Worm (Caenorhabditis elegans) whole organism, late embryonic: ENCODE results near the gene arrd-28.

Experiments used
- C08G9.2 ChIP-seq: sonication (generic microtip); optimal IDR thresholded peaks from 2 replicates; lab custom pipeline; 2016; ENCODE audit warnings: mild to moderate bottlenecking, missing genetic modification characterization, moderate library complexity, missing compliant biosample characterization
- C38D4.7 ChIP-seq: fragments of 200-800 bp; sonication (Bioruptor generic); optimal IDR thresholded peaks from 2 replicates; lab custom pipeline; 2018; ENCODE audit warnings: mild to moderate bottlenecking, missing genetic modification characterization, moderate library complexity, missing compliant biosample characterization
- F13H6.1 ChIP-seq: sonication (generic microtip); optimal IDR thresholded peaks from 2 replicates; lab custom pipeline; 2016; ENCODE audit warnings: missing genetic modification characterization, missing compliant biosample characterization
- K02D7.2 ChIP-seq: sonication (generic microtip); optimal IDR thresholded peaks from 2 replicates; lab custom pipeline; 2017; ENCODE audit warnings: mild to moderate bottlenecking, missing genetic modification characterization, missing compliant biosample characterization
- K09A11.1 ChIP-seq: sonication (generic microtip); optimal IDR thresholded peaks from 2 replicates; lab custom pipeline; 2017; ENCODE audit warnings: antibody characterized with exemption, mild to moderate bottlenecking, missing genetic modification characterization, missing compliant biosample characterization; ENCODE audit not compliant: insufficient read depth
- Y22D7AL.16 ChIP-seq: sonication (generic microtip); optimal IDR thresholded peaks from 2 replicates; lab custom pipeline; 2016; ENCODE audit warnings: missing genetic modification characterization, missing compliant biosample characterization
- ceh-14 ChIP-seq: sonication (generic microtip); optimal IDR thresholded peaks from 2 replicates; lab custom pipeline; 2016; ENCODE audit warnings: missing genotype, missing genetic modification characterization, missing compliant biosample characterization
- ceh-2 ChIP-seq: sonication (generic microtip); optimal IDR thresholded peaks from 2 replicates; lab custom pipeline; 2016; ENCODE audit warnings: missing genotype, missing genetic modification characterization, missing compliant biosample characterization
- ceh-22 ChIP-seq: sonication (generic microtip); optimal IDR thresholded peaks from 2 replicates; lab custom pipeline; 2017; ENCODE audit warnings: missing biosample characterization, missing genetic modification characterization
- ceh-24 ChIP-seq: sonication (generic microtip); optimal IDR thresholded peaks from 2 replicates; lab custom pipeline; 2016; ENCODE audit warnings: mild to moderate bottlenecking, missing genetic modification characterization, missing compliant biosample characterization
- ceh-31 ChIP-seq: sonication (generic microtip); optimal IDR thresholded peaks from 2 replicates; lab custom pipeline; 2016; ENCODE audit warnings: missing genetic modification characterization, missing compliant biosample characterization
- ceh-45 ChIP-seq: fragments of 200-800 bp; sonication (Bioruptor generic); IDR thresholded peaks from 2 replicates; pipeline ENCODE4 v1.3.6; 2022; ENCODE audit warnings: missing genetic modification reagents, missing genetic modification characterization, missing compliant biosample characterization
- ceh-6 ChIP-seq: fragments of 200-800 bp; sonication (Bioruptor generic); optimal IDR thresholded peaks from 2 replicates; lab custom pipeline; 2018; ENCODE audit warnings: mild to moderate bottlenecking, missing genetic modification characterization, missing compliant biosample characterization
- elt-2 ChIP-seq: sonication (generic microtip); optimal IDR thresholded peaks from 2 replicates; lab custom pipeline; 2016; ENCODE audit warnings: missing genetic modification reagents, missing genetic modification characterization, missing compliant biosample characterization
- elt-4 ChIP-seq: sonication (generic microtip); optimal IDR thresholded peaks from 2 replicates; lab custom pipeline; 2016; ENCODE audit warnings: missing genetic modification characterization, missing compliant biosample characterization
- eyg-1 ChIP-seq: sonication (generic microtip); optimal IDR thresholded peaks from 2 replicates; lab custom pipeline; 2016; ENCODE audit warnings: missing genotype, missing genetic modification characterization, missing compliant biosample characterization
- fax-1 ChIP-seq: sonication (generic microtip); optimal IDR thresholded peaks from 2 replicates; lab custom pipeline; 2016; ENCODE audit warnings: missing genotype, missing genetic modification characterization, missing compliant biosample characterization
- fkh-10 ChIP-seq: fragments of 150-350 bp; optimal IDR thresholded peaks from 2 replicates; lab custom pipeline; 2014; ENCODE audit warnings: missing biosample characterization, missing genetic modification reagents, missing genetic modification characterization
- fkh-6 ChIP-seq: sonication (generic microtip); optimal IDR thresholded peaks from 2 replicates; lab custom pipeline; 2016; ENCODE audit warnings: missing genetic modification characterization, missing compliant biosample characterization
- hlh-13 ChIP-seq: fragments of 200-800 bp; sonication (Bioruptor generic); optimal IDR thresholded peaks from 2 replicates; lab custom pipeline; 2018; ENCODE audit warnings: mild to moderate bottlenecking, missing genetic modification characterization, missing compliant biosample characterization
- hlh-30 ChIP-seq: sonication (generic microtip); optimal IDR thresholded peaks from 2 replicates; lab custom pipeline; 2017; ENCODE audit warnings: antibody characterized with exemption, missing genetic modification characterization, missing compliant biosample characterization; ENCODE audit not compliant: insufficient read depth
- hlh-8 ChIP-seq: sonication (generic microtip); optimal IDR thresholded peaks from 2 replicates; lab custom pipeline; 2016; ENCODE audit warnings: missing genotype, missing genetic modification characterization, missing compliant biosample characterization
- mec-3 ChIP-seq: sonication (generic microtip); optimal IDR thresholded peaks from 2 replicates; lab custom pipeline; 2016; ENCODE audit warnings: borderline replicate concordance, missing genetic modification characterization, missing compliant biosample characterization
- nfya-1 ChIP-seq: sonication (generic microtip); optimal IDR thresholded peaks from 2 replicates; lab custom pipeline; 2017; ENCODE audit warnings: missing genetic modification characterization, mild to moderate bottlenecking, missing compliant biosample characterization, antibody characterized with exemption, moderate library complexity
- nhr-11 ChIP-seq: fragments of 150-350 bp; optimal IDR thresholded peaks from 2 replicates; lab custom pipeline; 2014; ENCODE audit warnings: missing biosample characterization, missing genetic modification characterization
- npax-4 ChIP-seq: sonication (generic microtip); optimal IDR thresholded peaks from 2 replicates; lab custom pipeline; 2016; ENCODE audit warnings: missing genetic modification characterization, missing compliant biosample characterization
- pat-9 ChIP-seq: fragments of 200-800 bp; sonication (Bioruptor generic); optimal IDR thresholded peaks from 2 replicates; lab custom pipeline; 2018; ENCODE audit warnings: mild to moderate bottlenecking, missing genetic modification characterization, moderate library complexity, missing compliant biosample characterization
- pax-1 ChIP-seq: fragments of 150-350 bp; optimal IDR thresholded peaks from 2 replicates; lab custom pipeline; 2014; ENCODE audit warnings: missing biosample characterization, missing genetic modification characterization
- pqm-1 ChIP-seq: sonication (generic microtip); optimal IDR thresholded peaks from 2 replicates; lab custom pipeline; 2016; ENCODE audit warnings: missing genetic modification characterization, missing compliant biosample characterization
- pros-1 ChIP-seq: fragments of 150-350 bp; optimal IDR thresholded peaks from 2 replicates; lab custom pipeline; 2014; ENCODE audit warnings: missing biosample characterization, missing genetic modification reagents, missing genetic modification characterization
- ref-2 ChIP-seq: sonication (generic microtip); optimal IDR thresholded peaks from 2 replicates; lab custom pipeline; 2016; ENCODE audit warnings: missing genetic modification characterization, missing compliant biosample characterization
- rnt-1 ChIP-seq: sonication (generic microtip); optimal IDR thresholded peaks from 2 replicates; lab custom pipeline; 2016; ENCODE audit warnings: missing genetic modification characterization, missing compliant biosample characterization
- sdc-2 ChIP-seq: sonication (generic microtip); optimal IDR thresholded peaks from 2 replicates; lab custom pipeline; 2016; ENCODE audit warnings: missing genotype, missing genetic modification characterization, missing compliant biosample characterization
- sox-2 ChIP-seq: fragments of 200-800 bp; sonication (Bioruptor generic); IDR thresholded peaks from 2 replicates; pipeline ENCODE4 v1.3.6; 2022; ENCODE audit warnings: missing genetic modification reagents, missing genetic modification characterization, missing compliant biosample characterization
- tbx-2 ChIP-seq: sonication (generic microtip); optimal IDR thresholded peaks from 2 replicates; lab custom pipeline; 2016; ENCODE audit warnings: missing genetic modification characterization, missing compliant biosample characterization
- unc-3 ChIP-seq, 2 experiments: fragments of 200-800 bp in 1 of 2; sonication (Bioruptor generic) in 1 of 2; sonication (generic microtip) in 1 of 2; conservative IDR thresholded peaks in 1 of 2; optimal IDR thresholded peaks in 1 of 2; 2 replicates each; pipeline versions ENCODE4 v1.3.6 to Lab custom; 2016 to 2022; ENCODE audit warnings: missing compliant biosample characterization in 2 of 2, missing genetic modification characterization in 2 of 2, missing genetic modification reagents in 1 of 2
- unc-42 ChIP-seq: sonication (generic microtip); optimal IDR thresholded peaks from 2 replicates; lab custom pipeline; 2016; ENCODE audit warnings: missing genotype, missing genetic modification characterization, missing compliant biosample characterization
- unc-55 ChIP-seq: sonication (generic microtip); optimal IDR thresholded peaks from 2 replicates; lab custom pipeline; 2017; ENCODE audit warnings: missing biosample characterization, missing genetic modification reagents, missing genetic modification characterization

Gene arrd-28

ce11 chrX:10204313-10205063 is 20.7 kb downstream of the arrd-28 start:
- TF ChIP-seq K02D7.2 (tag; lab: Kevin White, UChicago): no peak
- TF ChIP-seq pqm-1 (tag; lab: Kevin White, UChicago): no peak
- TF ChIP-seq fkh-10 (GFP tag; lab: Kevin White, UChicago): no peak
- TF ChIP-seq rnt-1 (tag; lab: Kevin White, UChicago): no peak
- TF ChIP-seq nfya-1 (tag; lab: Kevin White, UChicago): no peak
- no peak for TF ChIP-seq nhr-11 (tag; lab: Kevin White, UChicago)
- no peak for TF ChIP-seq npax-4 (tag; lab: Kevin White, UChicago)
- no peak for TF ChIP-seq ceh-6 (GFP tag; lab: Kevin White, UChicago)
- peak; percentile 22 for TF ChIP-seq elt-2 (tag; lab: Kevin White, UChicago)
- no peak for TF ChIP-seq F13H6.1
- peak; percentile 56 for TF ChIP-seq unc-55 (GFP tag; lab: Kevin White, UChicago)
- peak; percentile 34 for TF ChIP-seq sdc-2
- no peak for TF ChIP-seq ceh-14 (tag; lab: Kevin White, UChicago)
- no peak for TF ChIP-seq elt-4 (tag; lab: Kevin White, UChicago)
- TF ChIP-seq K09A11.1 (tag; lab: Kevin White, UChicago): no peak
- TF ChIP-seq fkh-6 (tag; lab: Kevin White, UChicago): no peak
- TF ChIP-seq Y22D7AL.16 (tag; lab: Kevin White, UChicago): no peak
- peak; percentile 42 for TF ChIP-seq ref-2 (tag; lab: Kevin White, UChicago)
- TF ChIP-seq hlh-8 (tag; lab: Kevin White, UChicago): no peak
- no peak for TF ChIP-seq eyg-1 (tag; lab: Kevin White, UChicago)
- no peak for TF ChIP-seq unc-3 (GFP tag; conservative IDR thresholded peaks at IDR 0.05; lab: Robert Waterston, UW)
- TF ChIP-seq unc-3 (tag; optimal IDR thresholded peaks at IDR 0.05; lab: Kevin White, UChicago): no peak
- TF ChIP-seq ceh-24 (tag; lab: Kevin White, UChicago): no peak
- no peak for TF ChIP-seq ceh-2 (tag; lab: Kevin White, UChicago)
- TF ChIP-seq unc-42 (tag; lab: Kevin White, UChicago): no peak
- no peak for TF ChIP-seq pros-1 (tag; lab: Kevin White, UChicago)
- no peak for TF ChIP-seq C38D4.7 (GFP tag; lab: Kevin White, UChicago)
- no peak for TF ChIP-seq ceh-45
- peak; percentile 27 for TF ChIP-seq ceh-31 (tag; lab: Kevin White, UChicago)
- TF ChIP-seq tbx-2 (tag; lab: Kevin White, UChicago): peak; percentile 34

DNA sequence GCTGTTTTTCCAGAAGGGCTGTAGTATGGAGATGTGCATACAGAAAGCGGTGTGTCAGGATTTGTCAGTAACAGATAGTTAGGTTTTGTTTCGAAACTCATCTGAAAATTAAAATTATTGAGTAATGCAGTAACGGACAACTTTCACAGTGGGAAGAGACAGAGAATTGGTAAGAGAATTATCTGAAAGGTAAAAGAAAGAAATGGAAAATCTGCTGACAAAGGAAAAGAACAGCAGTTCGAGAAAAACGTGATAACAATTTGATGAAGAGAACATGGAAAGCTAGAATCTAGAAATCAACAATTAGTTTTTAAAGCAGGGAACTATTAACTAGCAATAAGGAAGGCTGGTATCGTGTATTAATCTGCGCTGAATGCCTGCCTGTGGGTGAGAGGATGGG is 21.5 kb downstream of the arrd-28 start, which contains the start of gene sex-1:
sex-1 (minus strand) TSS at position 101 of the 400 bp plus-strand sequence.
- no peak for TF ChIP-seq hlh-30 (tag; lab: Kevin White, UChicago)
- TF ChIP-seq Y22D7AL.16 (tag; lab: Kevin White, UChicago): no peak
- no peak for TF ChIP-seq pax-1 (tag; lab: Kevin White, UChicago)
- TF ChIP-seq ceh-22 (tag; lab: Kevin White, UChicago): no peak
- no peak for TF ChIP-seq K02D7.2 (tag; lab: Kevin White, UChicago)
- TF ChIP-seq ref-2 (tag; lab: Kevin White, UChicago): no peak
- TF ChIP-seq tbx-2 (tag; lab: Kevin White, UChicago): no peak
- TF ChIP-seq C08G9.2 (tag; lab: Kevin White, UChicago): no peak
- TF ChIP-seq elt-4 (tag; lab: Kevin White, UChicago): no peak
- no peak for TF ChIP-seq ceh-45
- TF ChIP-seq sdc-2: no peak
- TF ChIP-seq sox-2 (GFP tag; lab: Robert Waterston, UW): no peak
- no peak for TF ChIP-seq hlh-13 (GFP tag; lab: Kevin White, UChicago)
- TF ChIP-seq pat-9 (tag; lab: Kevin White, UChicago): no peak
- TF ChIP-seq nfya-1 (tag; lab: Kevin White, UChicago): no peak
- TF ChIP-seq mec-3 (tag; lab: Kevin White, UChicago): no peak
- TF ChIP-seq elt-2 (tag; lab: Kevin White, UChicago): no peak
- no peak for TF ChIP-seq fax-1 (tag; lab: Kevin White, UChicago)
- TF ChIP-seq eyg-1 (tag; lab: Kevin White, UChicago): no peak
